Worm (Caenorhabditis elegans) whole organism, L3 larva: Measurements from ENCODE around the gene ser-7.

Source experiments
- R02D3.7 ChIP-seq: fragments of 150-350 bp; optimal IDR thresholded peaks from 2 replicates; lab custom pipeline; 2014; ENCODE audit warnings: missing biosample characterization, missing genetic modification characterization
- aly-2 ChIP-seq: fragments of 150-350 bp; optimal IDR thresholded peaks from 2 replicates; lab custom pipeline; 2014; ENCODE audit warnings: missing biosample characterization, missing genetic modification characterization
- jun-1 ChIP-seq: fragments of 150-350 bp; optimal IDR thresholded peaks from 2 replicates; lab custom pipeline; 2014; ENCODE audit warnings: missing biosample characterization, missing genetic modification reagents, missing genetic modification characterization
- mdl-1 ChIP-seq: fragments of 150-350 bp; optimal IDR thresholded peaks from 2 replicates; lab custom pipeline; 2014; ENCODE audit warnings: missing biosample characterization, missing genetic modification characterization
- nhr-77 ChIP-seq: fragments of 150-350 bp; optimal IDR thresholded peaks from 2 replicates; lab custom pipeline; 2014; ENCODE audit warnings: missing biosample characterization, missing genetic modification characterization
- unc-62 ChIP-seq: fragments of 150-350 bp; sonication (generic microtip); optimal IDR thresholded peaks from 4 replicates; lab custom pipeline; 2014; ENCODE audit warnings: missing biosample characterization, missing genetic modification reagents, missing genetic modification characterization

ce11 chrX:2688583-2689220 lies 15.3 kb downstream of the ser-7 start, which contains the start of gene T14G11.1:
- TF ChIP-seq jun-1: peak; percentile 17
- no peak for TF ChIP-seq nhr-77
- TF ChIP-seq aly-2: no peak
- no peak for TF ChIP-seq unc-62 (GFP tag; lab: Kevin White, UChicago)
- peak; percentile 22 for TF ChIP-seq R02D3.7 (tag; lab: Kevin White, UChicago)
- TF ChIP-seq mdl-1 (tag; lab: Kevin White, UChicago): no peak
